Worm (Caenorhabditis elegans): Measurements from ENCODE around the gene Y48E1C.1.
A peak's percentile ranks its signal among the peaks of the same experiment; 100 is the strongest.

The Y48E1C.1 gene

ce11 chrII:13456622-13457021, 41.8 kb downstream of the Y48E1C.1 start (continued):
- TF ChIP-seq lir-3 (tag; optimal IDR thresholded peaks at IDR 0.05): no peak
- no peak for TF ChIP-seq Y5F2A.4 (GFP tag; optimal IDR thresholded peaks at IDR 0.05)
- no peak for TF ChIP-seq rbr-2 (tag; optimal IDR thresholded peaks at IDR 0.05)
- TF ChIP-seq mxl-3 (GFP tag; optimal IDR thresholded peaks at IDR 0.05): peak; percentile 38
- TF ChIP-seq hmg-1.1 (GFP tag; IDR thresholded peaks at IDR 0.05): peak; percentile 59; the same call in 1 of the 2 replicates
- TF ChIP-seq ces-1 (GFP tag; optimal IDR thresholded peaks at IDR 0.05): no peak
- TF ChIP-seq mes-2 (tag; optimal IDR thresholded peaks at IDR 0.05; ENCODE audit: poor library complexity, severe bottlenecking): peak; percentile 28
- peak in 1 of 2 experiments; percentile 77 for TF ChIP-seq unc-62 (GFP tag; optimal IDR thresholded peaks at IDR 0.05 in 1 of 2)
- no peak for TF ChIP-seq unc-62 (tag; optimal IDR thresholded peaks at IDR 0.05)
- no peak for TF ChIP-seq zfp-2 (tag; optimal IDR thresholded peaks at IDR 0.05)
- TF ChIP-seq Y105C5A.15 (GFP tag; IDR thresholded peaks at IDR 0.05): no peak
- TF ChIP-seq daf-12 (tag; optimal IDR thresholded peaks at IDR 0.05): no peak
- no peak for TF ChIP-seq F44E2.7 (GFP tag; IDR thresholded peaks at IDR 0.05)
- TF ChIP-seq arid-1 (GFP tag; conservative IDR thresholded peaks at IDR 0.05): no peak
- TF ChIP-seq zag-1 (tag; optimal IDR thresholded peaks at IDR 0.05): no peak
- no peak for TF ChIP-seq Y48G9A.11 (GFP tag; IDR thresholded peaks at IDR 0.05)
- TF ChIP-seq lin-39 (tag; optimal IDR thresholded peaks at IDR 0.05): no peak
- TF ChIP-seq hlh-11 (tag; optimal IDR thresholded peaks at IDR 0.05): peak; percentile 75
- TF ChIP-seq ceh-82 (tag; optimal IDR thresholded peaks at IDR 0.05): no peak
- no peak for TF ChIP-seq ctbp-1 (GFP tag; IDR thresholded peaks at IDR 0.05)
- TF ChIP-seq nhr-42 (GFP tag; IDR thresholded peaks at IDR 0.05): no peak
- no peak for TF ChIP-seq nhr-10 (tag; optimal IDR thresholded peaks at IDR 0.05)
- no peak for TF ChIP-seq nhr-237 (tag; optimal IDR thresholded peaks at IDR 0.05)
- TF ChIP-seq pqm-1 (tag; optimal IDR thresholded peaks at IDR 0.05): no peak
- TF ChIP-seq gei-8 (GFP tag; optimal IDR thresholded peaks at IDR 0.05): no peak
- TF ChIP-seq Y75B8A.6 (GFP tag; IDR thresholded peaks at IDR 0.05): no peak
- TF ChIP-seq ZK337.2 (GFP tag; IDR thresholded peaks at IDR 0.05): no peak
- TF ChIP-seq ama-1 (optimal IDR thresholded peaks at IDR 0.05): no peak
- no peak for TF ChIP-seq daf-16 (GFP tag; optimal IDR thresholded peaks at IDR 0.05)
- TF ChIP-seq daf-16 (tag; optimal IDR thresholded peaks at IDR 0.05): peak; percentile 19
- TF ChIP-seq unc-130 (GFP tag; optimal IDR thresholded peaks at IDR 0.05): no peak
- TF ChIP-seq mdl-1 (tag; optimal IDR thresholded peaks at IDR 0.05): no peak
- no peak for TF ChIP-seq attf-4 (tag; optimal IDR thresholded peaks at IDR 0.05)
- TF ChIP-seq nhr-25 (tag; optimal IDR thresholded peaks at IDR 0.05; ENCODE audit: borderline replicate concordance, insufficient read depth): no peak
- no peak for TF ChIP-seq nhr-6 (tag; optimal IDR thresholded peaks at IDR 0.05)
- TF ChIP-seq mdt-29 (GFP tag; IDR thresholded peaks at IDR 0.05): no peak
- TF ChIP-seq lin-38 (GFP tag; IDR thresholded peaks at IDR 0.05): no peak

DNA sequence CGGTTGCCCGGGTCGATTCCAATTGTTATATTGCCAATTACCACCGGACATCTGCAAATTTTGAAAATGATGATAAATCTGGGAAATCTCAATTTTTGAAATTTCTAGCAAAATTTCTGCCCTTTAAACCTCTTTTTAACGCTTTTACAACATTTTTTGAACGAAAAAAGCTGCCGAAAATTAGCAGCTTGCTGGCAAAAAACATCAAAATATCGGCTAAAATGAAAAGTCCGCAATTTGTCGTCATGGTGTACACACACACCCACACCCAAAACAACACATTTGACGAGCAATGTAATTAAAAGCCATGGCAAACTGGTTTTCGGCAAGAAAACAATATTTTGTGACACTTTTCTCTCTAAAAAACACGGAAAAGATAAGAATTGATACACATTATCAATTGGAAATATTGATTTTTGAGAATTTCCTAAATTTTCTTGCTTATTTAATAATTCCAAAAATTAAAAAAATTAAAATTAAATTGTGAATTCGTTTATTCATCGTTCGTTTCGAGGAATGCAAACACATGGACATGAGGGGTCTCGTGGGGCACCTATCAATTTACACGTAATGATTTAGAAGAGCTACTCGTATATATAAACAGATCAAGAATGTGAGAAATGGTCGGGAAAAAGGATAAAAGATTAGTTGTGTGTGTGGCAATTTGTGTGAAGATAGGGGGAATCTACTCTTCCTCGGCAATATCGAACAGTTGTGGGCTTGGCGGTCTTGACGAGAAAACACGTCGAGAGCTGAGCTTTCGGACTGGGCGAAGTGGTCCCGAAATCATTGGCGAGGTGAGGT, 46.0 kb downstream of the Y48E1C.1 start, which contains the start of gene pqn-27:
Gene pqn-27, minus strand, starts transcription at position 51 of the 804 bp plus-strand sequence.
- TF ChIP-seq zfp-3 (GFP tag; conservative IDR thresholded peaks at IDR 0.05) (peak; percentile 87), skn-1 (tag; optimal IDR thresholded peaks at IDR 0.05) (no peak), unc-62 (GFP tag; optimal IDR thresholded peaks at IDR 0.05 in 1 of 2) (peak in 1 of 2 experiments; percentile 93), unc-62 (tag; optimal IDR thresholded peaks at IDR 0.05) (no peak), nhr-42 (GFP tag; IDR thresholded peaks at IDR 0.05) (peak; percentile 70), ceh-82 (tag; optimal IDR thresholded peaks at IDR 0.05) (no peak), fkh-10 (GFP tag; optimal IDR thresholded peaks at IDR 0.05) (no peak), nhr-102 (tag; optimal IDR thresholded peaks at IDR 0.05) (peak; percentile 59), mxl-3 (GFP tag; optimal IDR thresholded peaks at IDR 0.05) (peak; percentile 72), nhr-48 (tag; optimal IDR thresholded peaks at IDR 0.05) (peak; percentile 72), nhr-77 (tag; optimal IDR thresholded peaks at IDR 0.05) (peak; percentile 75), nhr-237 (tag; optimal IDR thresholded peaks at IDR 0.05) (no peak), zag-1 (tag; optimal IDR thresholded peaks at IDR 0.05) (no peak), sdz-12 (GFP tag; optimal IDR thresholded peaks at IDR 0.05) (peak; percentile 2), lim-7 (GFP tag; IDR thresholded peaks at IDR 0.05) (no peak), dmd-8 (GFP tag; IDR thresholded peaks at IDR 0.05) (no peak; the same call in 1 of the 2 replicates), dpl-1 (GFP tag; optimal IDR thresholded peaks at IDR 0.05) (peak; percentile 49), vab-7 (GFP tag; IDR thresholded peaks at IDR 0.05) (0 out of 2 replicates have a peak, but pooled peaks have one; percentile 20), rbr-2 (tag; optimal IDR thresholded peaks at IDR 0.05) (peak; percentile 57), Y105C5A.15 (GFP tag; IDR thresholded peaks at IDR 0.05) (no peak), tra-1 (GFP tag; IDR thresholded peaks at IDR 0.05) (no peak), snpc-1.2 (GFP tag; IDR thresholded peaks at IDR 0.05) (0 out of 2 replicates have a peak, but pooled peaks have one; percentile 56)
